Worm (Caenorhabditis elegans): ENCODE results near the gene C02F4.5.

C02F4.5 gene

ce11 chrIV:10506016-10506415, 17.9 kb downstream of the C02F4.5 start:
- peak; percentile 24 for TF ChIP-seq gmeb-1 (tag; optimal IDR thresholded peaks at IDR 0.05)
- TF ChIP-seq lin-11 (tag; optimal IDR thresholded peaks at IDR 0.05) = peak; percentile 15
- TF ChIP-seq mbf-1 (tag; optimal IDR thresholded peaks at IDR 0.05) = no peak
- peak; percentile 10 for TF ChIP-seq sma-9 (GFP tag; optimal IDR thresholded peaks at IDR 0.05)
- TF ChIP-seq sma-9 (tag; optimal IDR thresholded peaks at IDR 0.05) = no peak

ce11 chrIV:10505016-10505415, 18.9 kb downstream of the C02F4.5 start:
- TF ChIP-seq blmp-1 (tag; optimal IDR thresholded peaks at IDR 0.05; ENCODE audit: insufficient read depth) (no peak), mdl-1 (tag; optimal IDR thresholded peaks at IDR 0.05) (no peak), zag-1 (tag; optimal IDR thresholded peaks at IDR 0.05) (no peak), nhr-129 (tag; optimal IDR thresholded peaks at IDR 0.05) (peak; percentile 23), snpc-4 (tag; optimal IDR thresholded peaks at IDR 0.05) (no peak), unc-55 (GFP tag; optimal IDR thresholded peaks at IDR 0.05) (no peak), nhr-25 (tag; optimal IDR thresholded peaks at IDR 0.05) (no peak), nhr-12 (tag; optimal IDR thresholded peaks at IDR 0.05) (no peak), lin-39 (tag; optimal IDR thresholded peaks at IDR 0.05) (no peak), R02D3.7 (tag; optimal IDR thresholded peaks at IDR 0.05) (no peak), C34F6.9 (tag; optimal IDR thresholded peaks at IDR 0.05) (peak; percentile 40), mbf-1 (tag; optimal IDR thresholded peaks at IDR 0.05) (no peak), ztf-4 (tag; optimal IDR thresholded peaks at IDR 0.05) (no peak), aly-2 (tag; optimal IDR thresholded peaks at IDR 0.05) (no peak), mab-5 (tag; optimal IDR thresholded peaks at IDR 0.05) (no peak), skn-1 (tag; optimal IDR thresholded peaks at IDR 0.05) (no peak), nhr-6 (tag; optimal IDR thresholded peaks at IDR 0.05) (no peak), sma-3 (GFP tag; optimal IDR thresholded peaks at IDR 0.05) (no peak), nhr-77 (tag; optimal IDR thresholded peaks at IDR 0.05) (no peak), fos-1 (tag; optimal IDR thresholded peaks at IDR 0.05) (no peak), F13H6.1 (tag; optimal IDR thresholded peaks at IDR 0.05) (no peak), ztf-11 (tag; optimal IDR thresholded peaks at IDR 0.05) (no peak), ceh-16 (tag; optimal IDR thresholded peaks at IDR 0.05) (no peak), egl-27 (tag; optimal IDR thresholded peaks at IDR 0.05) (no peak), unc-62 (GFP tag; optimal IDR thresholded peaks at IDR 0.05) (no peak), ZK546.5 (tag; optimal IDR thresholded peaks at IDR 0.05) (no peak), sem-4 (tag; optimal IDR thresholded peaks at IDR 0.05) (peak; percentile 29), elt-1 (tag; optimal IDR thresholded peaks at IDR 0.05) (no peak), lin-13 (GFP tag; optimal IDR thresholded peaks at IDR 0.05) (no peak), lsy-2 (tag; optimal IDR thresholded peaks at IDR 0.05) (peak in 1 of 2 experiments; percentile 13), gmeb-1 (tag; optimal IDR thresholded peaks at IDR 0.05) (no peak), dmd-4 (tag; optimal IDR thresholded peaks at IDR 0.05) (no peak), alr-1 (tag; optimal IDR thresholded peaks at IDR 0.05) (no peak), nhr-10 (tag; optimal IDR thresholded peaks at IDR 0.05) (no peak), Y55F3AM.14 (GFP tag; optimal IDR thresholded peaks at IDR 0.05) (no peak), nhr-237 (tag; optimal IDR thresholded peaks at IDR 0.05) (no peak), lin-11 (tag; optimal IDR thresholded peaks at IDR 0.05) (peak; percentile 30)

ce11 chrIV:10503750-10504232, 20.2 kb downstream of the C02F4.5 start:
- TF ChIP-seq nhr-11 (tag; optimal IDR thresholded peaks at IDR 0.05) = no peak
- no peak for TF ChIP-seq skn-1 (tag; optimal IDR thresholded peaks at IDR 0.05)
- TF ChIP-seq sma-3 (GFP tag; optimal IDR thresholded peaks at IDR 0.05) = peak; percentile 4
- no peak for TF ChIP-seq ztf-1 (GFP tag; conservative IDR thresholded peaks at IDR 0.05)
- TF ChIP-seq lsy-2 (tag; optimal IDR thresholded peaks at IDR 0.05) = peak in 1 of 2 experiments; percentile 69
- TF ChIP-seq nhr-129 (tag; optimal IDR thresholded peaks at IDR 0.05) = peak; percentile 80
- TF ChIP-seq zag-1 (tag; optimal IDR thresholded peaks at IDR 0.05) = peak; percentile 88
- no peak for TF ChIP-seq nhr-12 (tag; optimal IDR thresholded peaks at IDR 0.05)
- TF ChIP-seq fos-1 (tag; optimal IDR thresholded peaks at IDR 0.05) = peak; percentile 26
- TF ChIP-seq ztf-11 (tag; optimal IDR thresholded peaks at IDR 0.05) = no peak
- TF ChIP-seq ztf-4 (tag; optimal IDR thresholded peaks at IDR 0.05) = peak; percentile 26
- no peak for TF ChIP-seq nhr-237 (tag; optimal IDR thresholded peaks at IDR 0.05)
- TF ChIP-seq ama-1 (optimal IDR thresholded peaks at IDR 0.05) = no peak
- TF ChIP-seq lin-13 (GFP tag; optimal IDR thresholded peaks at IDR 0.05) = peak; percentile 47
- TF ChIP-seq Y55F3AM.14 (GFP tag; optimal IDR thresholded peaks at IDR 0.05) = peak; percentile 70
- no peak for TF ChIP-seq dmd-4 (tag; optimal IDR thresholded peaks at IDR 0.05)
- peak; percentile 87 for TF ChIP-seq F13H6.1 (tag; optimal IDR thresholded peaks at IDR 0.05)
- TF ChIP-seq elt-1 (tag; optimal IDR thresholded peaks at IDR 0.05) = no peak
- peak; percentile 55 for TF ChIP-seq crh-2 (tag; optimal IDR thresholded peaks at IDR 0.05)
- TF ChIP-seq nhr-6 (tag; optimal IDR thresholded peaks at IDR 0.05) = no peak
- peak; percentile 56 for TF ChIP-seq sma-9 (GFP tag; optimal IDR thresholded peaks at IDR 0.05)
- TF ChIP-seq sma-9 (tag; optimal IDR thresholded peaks at IDR 0.05) = no peak
- TF ChIP-seq R02D3.7 (tag; optimal IDR thresholded peaks at IDR 0.05) = no peak
- no peak for TF ChIP-seq elt-3 (tag; optimal IDR thresholded peaks at IDR 0.05)
- TF ChIP-seq sem-4 (tag; optimal IDR thresholded peaks at IDR 0.05) = no peak
- no peak for TF ChIP-seq lin-39 (tag; optimal IDR thresholded peaks at IDR 0.05)
- no peak for TF ChIP-seq nhr-77 (tag; optimal IDR thresholded peaks at IDR 0.05)
- no peak for TF ChIP-seq mbf-1 (tag; optimal IDR thresholded peaks at IDR 0.05)
- TF ChIP-seq lin-11 (tag; optimal IDR thresholded peaks at IDR 0.05) = peak; percentile 37
- no peak for TF ChIP-seq aly-2 (tag; optimal IDR thresholded peaks at IDR 0.05)
- TF ChIP-seq ZK546.5 (tag; optimal IDR thresholded peaks at IDR 0.05) = no peak
- no peak for TF ChIP-seq ceh-16 (tag; optimal IDR thresholded peaks at IDR 0.05)
- no peak for TF ChIP-seq unc-39 (tag; optimal IDR thresholded peaks at IDR 0.05)
- TF ChIP-seq peb-1 (tag; optimal IDR thresholded peaks at IDR 0.05) = no peak
- TF ChIP-seq mdl-1 (tag; optimal IDR thresholded peaks at IDR 0.05) = peak in 1 of 2 experiments; percentile 35
- peak; percentile 26 for TF ChIP-seq nhr-21 (tag; optimal IDR thresholded peaks at IDR 0.05)
- TF ChIP-seq nhr-25 (tag; optimal IDR thresholded peaks at IDR 0.05) = no peak
- TF ChIP-seq gmeb-1 (tag; optimal IDR thresholded peaks at IDR 0.05) = no peak

All from whole organism, L2 larva.